Worm (Caenorhabditis elegans): ENCODE data around the gene Y54G2A.38.

Y54G2A.38 gene

ce11 chrIV:2710203-2710935 lies 48.9 kb upstream of the Y54G2A.38 start, which contains the start of gene Y94H6A.10 (continued):
- TF ChIP-seq mel-28 (tag; optimal IDR thresholded peaks at IDR 0.05; ENCODE audit: borderline replicate concordance) (no peak), let-526 (GFP tag; IDR thresholded peaks at IDR 0.05) (no peak), nhr-120 (GFP tag; IDR thresholded peaks at IDR 0.05) (no peak), ekl-4 (GFP tag; IDR thresholded peaks at IDR 0.05) (no peak), F10E7.11 (tag; optimal IDR thresholded peaks at IDR 0.05) (no peak), ztf-26 (tag; optimal IDR thresholded peaks at IDR 0.05) (peak; percentile 19), attf-6 (GFP tag; IDR thresholded peaks at IDR 0.05) (no peak), C17E4.6 (GFP tag; IDR thresholded peaks at IDR 0.05) (no peak), ZK185.1 (tag; optimal IDR thresholded peaks at IDR 0.05; ENCODE audit: poor library complexity, severe bottlenecking) (peak; percentile 34), F37B4.10 (GFP tag; IDR thresholded peaks at IDR 0.05) (no peak), atf-7 (tag; optimal IDR thresholded peaks at IDR 0.05) (peak; percentile 24), B0019.2 (GFP tag; conservative IDR thresholded peaks at IDR 0.05) (no peak)

- TF ChIP-seq ztf-3 (GFP tag; optimal IDR thresholded peaks at IDR 0.05) (peak; percentile 17), tbp1 (GFP tag; optimal IDR thresholded peaks at IDR 0.05) (peak; percentile 24), aptf-3 (GFP tag; IDR thresholded peaks at IDR 0.05) (no peak), snpc-4 (GFP tag; optimal IDR thresholded peaks at IDR 0.05) (no peak), snpc-4 (tag; optimal IDR thresholded peaks at IDR 0.05) (peak in 1 of 4 experiments; percentile 5), hsf-1 (GFP tag; IDR thresholded peaks at IDR 0.05) (peak; percentile 91), ceh-40 (GFP tag; IDR thresholded peaks at IDR 0.05) (no peak), lin-54 (GFP tag; optimal IDR thresholded peaks at IDR 0.05) (peak; percentile 2), nhr-80 (tag; optimal IDR thresholded peaks at IDR 0.05) (peak; percentile 15), madf-10 (tag; optimal IDR thresholded peaks at IDR 0.05) (peak; percentile 20), hrde-1 (tag; optimal IDR thresholded peaks at IDR 0.05; ENCODE audit: borderline replicate concordance) (no peak), let-607 (tag; optimal IDR thresholded peaks at IDR 0.05) (peak in 1 of 2 experiments; percentile 38), cebp-1 (GFP tag; IDR thresholded peaks at IDR 0.05) (peak; percentile 97), cebp-1 (tag; optimal IDR thresholded peaks at IDR 0.05) (peak; percentile 96), dox-1 (GFP tag; IDR thresholded peaks at IDR 0.05) (no peak), athp-1 (tag; optimal IDR thresholded peaks at IDR 0.05) (no peak), rpc-1 (optimal IDR thresholded peaks at IDR 0.05) (peak; percentile 12), rpc-1 (tag; optimal IDR thresholded peaks at IDR 0.05) (no peak), mcd-1 (GFP tag; IDR thresholded peaks at IDR 0.05) (peak; percentile 68)
Measured at ce11 chrIV:2711122-2711669, 48.1 kb upstream of the Y54G2A.38 start.

- TF ChIP-seq cebp-2 (GFP tag; IDR thresholded peaks at IDR 0.05) (no peak), egl-44 (GFP tag; IDR thresholded peaks at IDR 0.05) (no peak), Y53F4B.3 (GFP tag; IDR thresholded peaks at IDR 0.05) (no peak), akir-1 (GFP tag; optimal IDR thresholded peaks at IDR 0.05) (no peak), F22D6.2 (tag; optimal IDR thresholded peaks at IDR 0.05) (no peak), ceh-58 (GFP tag; IDR thresholded peaks at IDR 0.05) (no peak), somi-1 (GFP tag; optimal IDR thresholded peaks at IDR 0.05) (no peak), ceh-27 (GFP tag; optimal IDR thresholded peaks at IDR 0.05) (no peak), F33H1.4 (GFP tag; IDR thresholded peaks at IDR 0.05) (no peak), F57C9.4 (tag; optimal IDR thresholded peaks at IDR 0.05) (no peak), ccch-3 (GFP tag; optimal IDR thresholded peaks at IDR 0.05) (no peak), nfya-2 (GFP tag; IDR thresholded peaks at IDR 0.05) (no peak), ceh-91 (GFP tag; IDR thresholded peaks at IDR 0.05) (no peak), K11D2.4 (GFP tag; IDR thresholded peaks at IDR 0.05) (no peak), Y53G8AR.9 (GFP tag; conservative IDR thresholded peaks at IDR 0.05) (no peak)
Measured at ce11 chrIV:2712935-2713334, 46.3 kb upstream of the Y54G2A.38 start, which contains the start of gene Y94H6A.12. TSS of gene Y94H6A.12 (minus strand) at chrIV:2713035.
